Comparison of ENCODE assay signal across 4 fruit fly cellular contexts in the genomic region with DNA sequence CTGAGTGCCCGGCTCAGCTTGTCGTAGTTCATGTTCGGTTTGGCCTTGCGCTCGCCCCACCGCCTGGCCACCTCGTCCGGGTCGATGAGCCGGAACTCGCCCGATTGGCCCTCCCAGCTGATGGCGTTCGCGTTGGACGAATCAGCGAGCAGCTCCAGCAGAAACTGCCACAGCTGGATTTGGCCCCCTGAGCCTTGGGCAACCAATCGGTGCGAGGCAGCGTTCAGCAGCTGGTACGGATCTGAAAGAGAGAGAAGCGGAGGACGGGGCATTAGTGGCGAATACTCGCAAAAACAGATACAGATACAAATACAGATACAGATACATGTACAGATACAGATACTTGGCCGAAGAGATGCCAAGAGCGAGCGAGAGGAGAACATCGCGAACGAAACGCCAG.
A peak's percentile ranks its signal among the peaks of the same experiment; 100 is the strongest.
TF ChIP-seq lines count a peak whose summit lies in the region.

No protein-coding gene starts in this region.

- TF ChIP-seq CTCF in whole organism, embryonic (GFP tag; optimal IDR thresholded peaks at IDR 0.05; lab: Kevin White, UChicago) = no peak

TF ChIP-seq in whole organism, 6 proteins besides CTCF, POLR2A, EP300 and RAD21:
- TF ChIP-seq CG8478 (optimal IDR thresholded peaks at IDR 0.05; lab: Kevin White, UChicago) (peak; percentile 34), pan (optimal IDR thresholded peaks at IDR 0.05; lab: Kevin White, UChicago) (no peak)

TF ChIP-seq in whole organism, embryonic, 481 proteins besides CTCF, POLR2A, EP300 and RAD21:
- TF ChIP-seq Deaf1 (tag; optimal IDR thresholded peaks at IDR 0.05; lab: Kevin White, UChicago) (peak; percentile 33), fd96Cb (tag; optimal IDR thresholded peaks at IDR 0.05; lab: Kevin White, UChicago) (no peak), Nf-YB (GFP tag; optimal IDR thresholded peaks at IDR 0.05; lab: Kevin White, UChicago) (peak; percentile 93), mam (GFP tag; optimal IDR thresholded peaks at IDR 0.05; lab: Kevin White, UChicago) (no peak), CG1832 (GFP tag; optimal IDR thresholded peaks at IDR 0.05; lab: Kevin White, UChicago) (peak; percentile 18), cg (GFP tag; optimal IDR thresholded peaks at IDR 0.05; lab: Kevin White, UChicago) (peak; percentile 36), Doc3 (GFP tag; IDR thresholded peaks at IDR 0.05; lab: Robert Waterston, UW; ENCODE audit: partially characterized antibody) (no peak), chinmo (GFP tag; IDR thresholded peaks at IDR 0.05; lab: Robert Waterston, UW; ENCODE audit: partially characterized antibody) (0 out of 4 replicates have a peak, but pooled peaks have one; percentile 13), Nf-YC (tag; optimal IDR thresholded peaks at IDR 0.05; lab: Kevin White, UChicago) (peak; percentile 96), Ets65A (GFP tag; lab: Kevin White, UChicago) (peak; percentile 61), D19B (GFP tag; optimal IDR thresholded peaks at IDR 0.05; lab: Kevin White, UChicago) (no peak)

TF ChIP-seq in whole organism, pupa, 21 proteins besides CTCF, POLR2A, EP300 and RAD21:
- no peak for TF ChIP-seq Pif1B (GFP tag; optimal IDR thresholded peaks at IDR 0.05; lab: Kevin White, UChicago)
- TF ChIP-seq EcR (GFP tag; optimal IDR thresholded peaks at IDR 0.05; lab: Kevin White, UChicago) = peak; percentile 26
- TF ChIP-seq CG10348 (GFP tag; IDR thresholded peaks at IDR 0.05; lab: Robert Waterston, UW) = no peak
- no peak for TF ChIP-seq CG17806 (tag; optimal IDR thresholded peaks at IDR 0.05; lab: Kevin White, UChicago)
- TF ChIP-seq CG13204 (GFP tag; optimal IDR thresholded peaks at IDR 0.05; lab: Kevin White, UChicago) = no peak
- no peak for TF ChIP-seq CG8301 (tag; optimal IDR thresholded peaks at IDR 0.05; lab: Kevin White, UChicago)
- TF ChIP-seq CG12605 (GFP tag; IDR thresholded peaks at IDR 0.05; lab: Robert Waterston, UW) = no peak

TF ChIP-seq in whole organism, wandering third instar larva, 38 proteins besides CTCF, POLR2A, EP300 and RAD21:
- no peak for TF ChIP-seq foxo (GFP tag; optimal IDR thresholded peaks at IDR 0.05; lab: Kevin White, UChicago)
- no peak for TF ChIP-seq Jra (GFP tag; optimal IDR thresholded peaks at IDR 0.05; lab: Kevin White, UChicago)
- no peak for TF ChIP-seq Mio (GFP tag; optimal IDR thresholded peaks at IDR 0.05; lab: Kevin White, UChicago)
- TF ChIP-seq jim (GFP tag; optimal IDR thresholded peaks at IDR 0.05; lab: Kevin White, UChicago) = no peak
- TF ChIP-seq HLH106 (tag; optimal IDR thresholded peaks at IDR 0.05; lab: Kevin White, UChicago) = no peak
- no peak for TF ChIP-seq sage (GFP tag; optimal IDR thresholded peaks at IDR 0.05; lab: Kevin White, UChicago)
- TF ChIP-seq N (GFP tag; optimal IDR thresholded peaks at IDR 0.05; lab: Kevin White, UChicago) = peak; percentile 50
- TF ChIP-seq dl (GFP tag; optimal IDR thresholded peaks at IDR 0.05; lab: Kevin White, UChicago; ENCODE audit: insufficient read depth in 1 of 2, partially characterized antibody in 2 of 2) = no peak
